Fruit fly (Drosophila melanogaster) whole organism, pupa: ENCODE data around the gene dls.

Experiments
- CG12605 ChIP-seq: fragments of 200-800 bp; sonication (Bioruptor generic); IDR thresholded peaks from 2 replicates; pipeline ENCODE4 v1.3.6; 2022; ENCODE audit warnings: missing biosample characterization, missing genetic modification characterization
- CG13204 ChIP-seq: fragments of 200-800 bp; sonication (Bioruptor generic); optimal IDR thresholded peaks from 2 replicates; lab custom pipeline; 2018; ENCODE audit warnings: missing biosample characterization, mild to moderate bottlenecking, missing genetic modification characterization, moderate library complexity
- CG14655 ChIP-seq: fragments of 200-800 bp; sonication (Bioruptor generic); optimal IDR thresholded peaks from 3 replicates; lab custom pipeline; 2017; ENCODE audit warnings: mild to moderate bottlenecking, missing biosample characterization, missing genetic modification reagents, missing genetic modification characterization
- CG15710 ChIP-seq: fragments of 200-800 bp; sonication (Bioruptor generic); optimal IDR thresholded peaks from 2 replicates; lab custom pipeline; 2018; ENCODE audit warnings: missing biosample characterization, mild to moderate bottlenecking, missing genetic modification characterization, moderate library complexity
- CG17806 ChIP-seq: fragments of 200-800 bp; sonication (Bioruptor generic); optimal IDR thresholded peaks from 2 replicates; lab custom pipeline; 2018; ENCODE audit warnings: missing biosample characterization, mild to moderate bottlenecking, missing genetic modification characterization, moderate library complexity
- CG32121 ChIP-seq: fragments of 200-800 bp; sonication (Bioruptor generic); IDR thresholded peaks from 2 replicates; pipeline ENCODE4 v1.3.6; 2022; ENCODE audit warnings: missing biosample characterization, missing genetic modification characterization
- CG34367 ChIP-seq: fragments of 200-800 bp; sonication (Bioruptor generic); optimal IDR thresholded peaks from 2 replicates; lab custom pipeline; 2018; ENCODE audit warnings: missing biosample characterization, mild to moderate bottlenecking, missing genetic modification characterization
- CG8301 ChIP-seq: fragments of 200-800 bp; sonication (Bioruptor generic); optimal IDR thresholded peaks from 2 replicates; lab custom pipeline; 2018; ENCODE audit warnings: missing biosample characterization, mild to moderate bottlenecking, missing genetic modification characterization
- EcR ChIP-seq: fragments of 200-800 bp; sonication (Bioruptor generic); optimal IDR thresholded peaks from 3 replicates; lab custom pipeline; 2019; ENCODE audit warnings: missing biosample characterization, missing genetic modification characterization, mild to moderate bottlenecking, moderate library complexity, missing genetic modification reagents
- Ets98B ChIP-seq: fragments of 200-800 bp; sonication (Bioruptor generic); IDR thresholded peaks from 2 replicates; pipeline ENCODE4 v1.3.6; 2022; ENCODE audit warnings: missing biosample characterization, missing genetic modification characterization
- Snoo ChIP-seq: fragments of 200-800 bp; sonication (Bioruptor generic); optimal IDR thresholded peaks from 3 replicates; lab custom pipeline; 2017; ENCODE audit warnings: missing biosample characterization, mild to moderate bottlenecking, missing genetic modification characterization, inconsistent platforms
- gl ChIP-seq: fragments of 200-800 bp; sonication (Bioruptor generic); optimal IDR thresholded peaks from 2 replicates; lab custom pipeline; 2018; ENCODE audit warnings: missing biosample characterization, mild to moderate bottlenecking, missing genetic modification characterization
- rn ChIP-seq: fragments of 200-800 bp; sonication (Bioruptor generic); IDR thresholded peaks from 2 replicates; pipeline ENCODE4 v1.3.6; 2022; ENCODE audit warnings: missing biosample characterization, missing genetic modification characterization

dm6 chr3L:16178433-16178832 lies 22.7 kb upstream of the dls start:
- TF ChIP-seq Ets98B (GFP tag; lab: Robert Waterston, UW), result no peak
- no peak for TF ChIP-seq rn (GFP tag; lab: Robert Waterston, UW)
- TF ChIP-seq CG14655 (GFP tag; lab: Kevin White, UChicago), result no peak
- TF ChIP-seq CG12605, result no peak
- TF ChIP-seq CG15710 (tag; lab: Kevin White, UChicago), result no peak
- no peak for TF ChIP-seq CG32121 (GFP tag; lab: Robert Waterston, UW)
- TF ChIP-seq CG17806, result no peak
- TF ChIP-seq CG8301, result no peak
- no peak for TF ChIP-seq CG34367 (tag; lab: Kevin White, UChicago)
- no peak for TF ChIP-seq gl (tag; lab: Kevin White, UChicago)
- TF ChIP-seq EcR (GFP tag; lab: Kevin White, UChicago), result peak; percentile 74
- TF ChIP-seq CG13204 (GFP tag; lab: Kevin White, UChicago), result peak; percentile 84
- peak; percentile 79 for TF ChIP-seq Snoo (tag; lab: Kevin White, UChicago)
